Worm (Caenorhabditis elegans): Measurements from ENCODE around the gene B0281.5.

DNA sequence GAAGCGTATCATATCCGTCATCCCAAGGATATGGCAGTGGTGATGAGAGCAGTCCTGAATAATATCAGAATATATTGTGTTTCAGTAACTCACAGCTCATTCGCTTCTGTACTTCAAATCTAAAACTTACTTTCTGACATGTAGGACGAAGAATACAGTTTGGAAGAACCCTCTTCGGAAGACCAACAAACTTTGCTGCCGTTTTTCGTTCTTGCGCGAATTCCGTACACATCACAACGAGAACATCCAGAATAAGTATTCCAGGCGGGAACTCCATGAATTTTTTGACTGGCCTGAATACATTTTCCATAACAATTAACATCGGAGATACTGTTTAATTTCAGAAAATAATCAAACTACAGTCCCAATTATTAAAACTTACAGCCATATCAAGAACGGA, 23.3 kb downstream of the B0281.5 start, which contains the start of gene K09F6.15:
- TF ChIP-seq zfh-2 (GFP tag; conservative IDR thresholded peaks at IDR 0.05), result no peak
- TF ChIP-seq ets-4 (GFP tag; optimal IDR thresholded peaks at IDR 0.05), result no peak
- no peak for TF ChIP-seq pha-4 (tag; optimal IDR thresholded peaks at IDR 0.05)
- TF ChIP-seq ccch-3 (GFP tag; optimal IDR thresholded peaks at IDR 0.05), result no peak

All from whole organism, young adult.